Worm (Caenorhabditis elegans): ENCODE measurements around the gene gly-20.

Gene gly-20

ce11 chrV:11281414-11282209, 760 bp upstream of the gly-20 start:
- TF ChIP-seq aly-2 (tag; optimal IDR thresholded peaks at IDR 0.05) (no peak), zag-1 (tag; optimal IDR thresholded peaks at IDR 0.05) (no peak), mep-1 (tag; optimal IDR thresholded peaks at IDR 0.05) (peak; percentile 66), ama-1 (optimal IDR thresholded peaks at IDR 0.05) (no peak), unc-130 (tag; optimal IDR thresholded peaks at IDR 0.05) (peak; percentile 5), nhr-84 (tag; optimal IDR thresholded peaks at IDR 0.05) (no peak), ceh-88 (GFP tag; IDR thresholded peaks at IDR 0.05) (no peak), fkh-8 (tag; optimal IDR thresholded peaks at IDR 0.05) (no peak), vab-15 (tag; optimal IDR thresholded peaks at IDR 0.05) (no peak), blmp-1 (tag; optimal IDR thresholded peaks at IDR 0.05) (peak; percentile 97), isw-1 (GFP tag; IDR thresholded peaks at IDR 0.05) (no peak), efl-1 (optimal IDR thresholded peaks at IDR 0.05) (peak; percentile 3 to 19), efl-1 (GFP tag; optimal IDR thresholded peaks at IDR 0.05 in 1 of 2) (no peak), dsc-1 (tag; optimal IDR thresholded peaks at IDR 0.05) (no peak), snu-23 (GFP tag; optimal IDR thresholded peaks at IDR 0.05) (peak; percentile 46), lin-13 (GFP tag; optimal IDR thresholded peaks at IDR 0.05) (no peak), fkh-4 (tag; optimal IDR thresholded peaks at IDR 0.05; ENCODE audit: borderline replicate concordance) (no peak), elt-2 (tag; optimal IDR thresholded peaks at IDR 0.05) (no peak), nhr-28 (tag; optimal IDR thresholded peaks at IDR 0.05) (no peak), ceh-82 (tag; optimal IDR thresholded peaks at IDR 0.05) (peak in 1 of 3 experiments; percentile 8), irx-1 (tag; optimal IDR thresholded peaks at IDR 0.05) (peak; percentile 21), pax-3 (tag; optimal IDR thresholded peaks at IDR 0.05) (no peak), grh-1 (GFP tag; IDR thresholded peaks at IDR 0.05) (no peak), C04F5.9 (tag; optimal IDR thresholded peaks at IDR 0.05) (no peak), elt-3 (tag; optimal IDR thresholded peaks at IDR 0.05) (peak in 1 of 6 experiments; percentile 27), ets-5 (GFP tag; IDR thresholded peaks at IDR 0.05) (no peak), ceh-90 (tag; optimal IDR thresholded peaks at IDR 0.05) (no peak), hlh-4 (tag; optimal IDR thresholded peaks at IDR 0.05) (no peak), xbp-1 (tag; optimal IDR thresholded peaks at IDR 0.05) (no peak), nhr-11 (tag; optimal IDR thresholded peaks at IDR 0.05) (no peak), sox-4 (tag; optimal IDR thresholded peaks at IDR 0.05) (no peak), Y116A8C.19 (tag; optimal IDR thresholded peaks at IDR 0.05; ENCODE audit: borderline replicate concordance) (no peak), unc-62 (GFP tag; optimal IDR thresholded peaks at IDR 0.05) (no peak), dpl-1 (GFP tag; optimal IDR thresholded peaks at IDR 0.05) (peak in 1 of 3 experiments; percentile 9), ztf-4 (tag; optimal IDR thresholded peaks at IDR 0.05) (no peak), egl-27 (tag; optimal IDR thresholded peaks at IDR 0.05) (no peak), hlh-17 (GFP tag; optimal IDR thresholded peaks at IDR 0.05; ENCODE audit: borderline replicate concordance) (no peak), nhr-19 (GFP tag; conservative IDR thresholded peaks at IDR 0.05) (no peak), fos-1 (tag; optimal IDR thresholded peaks at IDR 0.05) (no peak), ceh-8 (GFP tag; optimal IDR thresholded peaks at IDR 0.05) (no peak), rnt-1 (tag; optimal IDR thresholded peaks at IDR 0.05) (peak; percentile 16), swsn-7 (tag; optimal IDR thresholded peaks at IDR 0.05) (no peak), nhr-85 (tag) (peak; percentile 37), nhr-76 (tag; optimal IDR thresholded peaks at IDR 0.05) (no peak), ztf-11 (tag; optimal IDR thresholded peaks at IDR 0.05) (no peak), nhr-20 (tag; optimal IDR thresholded peaks at IDR 0.05) (peak; percentile 62), jun-1 (tag; optimal IDR thresholded peaks at IDR 0.05) (no peak), nhr-47 (tag; optimal IDR thresholded peaks at IDR 0.05) (no peak), hpl-2 (GFP tag; optimal IDR thresholded peaks at IDR 0.05) (no peak), unc-98 (GFP tag; IDR thresholded peaks at IDR 0.05) (no peak), pag-3 (tag; optimal IDR thresholded peaks at IDR 0.05; ENCODE audit: borderline replicate concordance, insufficient read depth) (no peak), lin-39 (tag; optimal IDR thresholded peaks at IDR 0.05) (no peak)
